Worm (Caenorhabditis elegans) whole organism, mixed stage, embryonic: Measurements from ENCODE around the gene F14H8.4.

Experiments used
- lsy-2 ChIP-seq: fragments of 150-350 bp; optimal IDR thresholded peaks from 2 replicates; lab custom pipeline; 2014; ENCODE audit warnings: missing biosample characterization, missing genetic modification characterization
- sem-2 ChIP-seq: fragments of 200-800 bp; sonication (Bioruptor generic); optimal IDR thresholded peaks from 2 replicates; lab custom pipeline; 2018; ENCODE audit warnings: mild to moderate bottlenecking, missing genetic modification characterization, missing compliant biosample characterization

DNA sequence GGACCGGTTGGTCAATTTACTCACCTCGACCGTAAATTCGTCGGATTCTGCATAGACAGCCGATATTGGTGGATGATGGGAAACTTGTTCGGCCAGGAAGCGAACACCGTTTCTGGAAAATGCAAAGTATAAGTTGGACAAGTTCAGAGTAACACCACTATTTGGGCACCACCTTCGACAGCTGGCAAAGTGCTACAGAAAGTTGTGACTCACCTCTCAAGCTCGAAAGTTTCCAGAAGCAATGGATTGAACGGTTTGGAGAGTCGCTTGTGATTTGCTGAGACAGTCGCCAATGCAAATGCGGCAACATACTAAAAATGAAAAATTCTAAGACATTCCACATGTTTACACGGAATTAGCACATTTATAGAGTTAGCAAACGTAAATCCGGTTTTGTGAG, 10.3 kb upstream of the F14H8.4 start:
- TF ChIP-seq lsy-2 (no peak), sem-2 (GFP tag; lab: Kevin White, UChicago) (no peak)
